Fruit fly (Drosophila melanogaster) whole organism, adult: ENCODE measurements around the gene Rca1.

Experiments
- CG11617 ChIP-seq: fragments of 200-800 bp; sonication (Bioruptor generic); optimal IDR thresholded peaks from 2 replicates; lab custom pipeline; 2017; ENCODE audit warnings: mild to moderate bottlenecking, missing biosample characterization, missing genetic modification reagents, missing genetic modification characterization
- CG12768 ChIP-seq: fragments of 200-800 bp; sonication (Bioruptor generic); optimal IDR thresholded peaks from 2 replicates; lab custom pipeline; 2017; ENCODE audit warnings: missing biosample characterization, missing genetic modification characterization, mild to moderate bottlenecking, moderate library complexity, missing genetic modification reagents
- CG14711 ChIP-seq: fragments of 200-800 bp; sonication (Bioruptor generic); optimal IDR thresholded peaks from 2 replicates; lab custom pipeline; 2018; ENCODE audit warnings: missing biosample characterization, mild to moderate bottlenecking, missing genetic modification characterization, moderate library complexity
- CG1620 ChIP-seq: fragments of 200-800 bp; sonication (Bioruptor generic); optimal IDR thresholded peaks from 2 replicates; lab custom pipeline; 2016; ENCODE audit warnings: missing biosample characterization, missing genetic modification characterization
- CG33017 ChIP-seq: fragments of 200-800 bp; sonication (Bioruptor generic); optimal IDR thresholded peaks from 2 replicates; lab custom pipeline; 2018; ENCODE audit warnings: missing biosample characterization, mild to moderate bottlenecking, missing genetic modification characterization, moderate library complexity
- CG5204 ChIP-seq: fragments of 200-800 bp; sonication (Bioruptor generic); optimal IDR thresholded peaks from 2 replicates; lab custom pipeline; 2016; ENCODE audit warnings: missing biosample characterization, missing genetic modification characterization
- CG7045 ChIP-seq: fragments of 200-800 bp; sonication (Bioruptor generic); optimal IDR thresholded peaks from 2 replicates; lab custom pipeline; 2017; ENCODE audit warnings: missing biosample characterization, mild to moderate bottlenecking, missing genetic modification characterization
- CG7101 ChIP-seq: fragments of 200-800 bp; sonication (Bioruptor generic); optimal IDR thresholded peaks from 2 replicates; lab custom pipeline; 2018; ENCODE audit warnings: missing biosample characterization, mild to moderate bottlenecking, missing genetic modification characterization, moderate library complexity
- Clk ChIP-seq: fragments of 200-800 bp; sonication (Bioruptor generic); optimal IDR thresholded peaks from 2 replicates; lab custom pipeline; 2017; ENCODE audit warnings: missing biosample characterization, missing genetic modification characterization
- Crg-1 ChIP-seq: fragments of 200-800 bp; sonication (Bioruptor generic); optimal IDR thresholded peaks from 2 replicates; lab custom pipeline; 2016; ENCODE audit warnings: missing biosample characterization, missing genetic modification characterization
- Hr96 ChIP-seq: fragments of 200-800 bp; sonication (Bioruptor generic); optimal IDR thresholded peaks from 2 replicates; lab custom pipeline; 2016; ENCODE audit warnings: missing biosample characterization, missing genetic modification characterization
- Mnt ChIP-seq: fragments of 200-800 bp; sonication (Bioruptor generic); optimal IDR thresholded peaks from 2 replicates; lab custom pipeline; 2016; ENCODE audit warnings: missing biosample characterization, mild to moderate bottlenecking, missing genetic modification characterization
- bab1 ChIP-seq: fragments of 200-800 bp; sonication (Bioruptor generic); optimal IDR thresholded peaks from 3 replicates; lab custom pipeline; 2019; ENCODE audit warnings: missing biosample characterization, mild to moderate bottlenecking, missing genetic modification characterization, moderate library complexity
- cic ChIP-seq: fragments of 200-800 bp; sonication (Bioruptor generic); optimal IDR thresholded peaks from 2 replicates; lab custom pipeline; 2017; ENCODE audit warnings: missing biosample characterization, mild to moderate bottlenecking, missing genetic modification characterization, moderate library complexity
- cnc ChIP-seq, 2 experiments: fragments of >200 bp; optimal IDR thresholded peaks; 2 replicates each; lab custom pipeline; 2017
- kay ChIP-seq: fragments of 200-800 bp; sonication (Bioruptor generic); peaks from one replicate; lab custom pipeline; 2016; ENCODE audit warnings: missing biosample characterization, missing genetic modification characterization, borderline replicate concordance
- ovo ChIP-seq: fragments of 200-800 bp; sonication (Bioruptor generic); optimal IDR thresholded peaks from 2 replicates; lab custom pipeline; 2016; ENCODE audit warnings: missing biosample characterization, missing genetic modification characterization
- pad ChIP-seq: fragments of 200-800 bp; sonication (Bioruptor generic); optimal IDR thresholded peaks from 3 replicates; lab custom pipeline; 2017; ENCODE audit warnings: missing biosample characterization, missing genetic modification characterization, mild to moderate bottlenecking, moderate library complexity, missing genetic modification reagents
- tj ChIP-seq: fragments of 200-800 bp; sonication (Bioruptor generic); optimal IDR thresholded peaks from 3 replicates; lab custom pipeline; 2017; ENCODE audit warnings: missing biosample characterization, mild to moderate bottlenecking, missing genetic modification characterization, moderate library complexity
- toe ChIP-seq: fragments of 200-800 bp; sonication (Bioruptor generic); optimal IDR thresholded peaks from 2 replicates; lab custom pipeline; 2016; ENCODE audit warnings: missing biosample characterization, missing genetic modification characterization

Gene Rca1

dm6 chr2L:6850963-6851362 is 1.2 kb upstream of the Rca1 start:
- TF ChIP-seq pad (GFP tag; lab: Kevin White, UChicago) (no peak), CG5204 (GFP tag; lab: Kevin White, UChicago) (no peak), CG12768 (GFP tag; lab: Kevin White, UChicago) (no peak), CG11617 (no peak), cnc (optimal IDR thresholded peaks at IDR 0.05; lab: Kevin White, UChicago) (no peak), Crg-1 (no peak), CG33017 (tag; lab: Kevin White, UChicago) (no peak), Mnt (GFP tag; lab: Kevin White, UChicago) (no peak), CG1620 (no peak)

DNA sequence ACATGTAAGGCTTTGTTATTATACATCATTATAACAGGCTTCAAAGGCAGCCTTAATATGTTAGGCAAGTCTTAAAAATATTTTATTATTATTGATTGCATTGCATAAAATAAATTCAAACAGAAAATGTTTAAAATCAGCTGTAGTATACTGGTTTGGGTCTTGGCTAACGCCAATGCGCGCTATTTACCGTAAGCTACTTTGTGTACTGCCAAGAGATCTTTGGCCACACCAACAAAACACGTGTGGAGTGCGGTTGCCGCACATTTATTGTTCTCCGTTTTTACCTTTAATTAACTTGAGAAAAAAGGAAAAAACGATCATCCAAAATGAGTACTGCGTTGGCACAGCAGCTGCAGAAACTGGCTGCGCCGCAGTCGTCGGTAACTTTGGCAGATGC is 1.8 kb downstream of the Rca1 start:
- peak; percentile 99 for TF ChIP-seq Mnt (GFP tag; lab: Kevin White, UChicago)
- no peak for TF ChIP-seq pad (GFP tag; lab: Kevin White, UChicago)
- peak; percentile 61 for TF ChIP-seq tj (GFP tag; lab: Kevin White, UChicago)
- TF ChIP-seq toe (GFP tag; lab: Kevin White, UChicago), result no peak
- TF ChIP-seq CG7101 (tag; lab: Kevin White, UChicago), result peak; percentile 6
- peak; percentile 19 for TF ChIP-seq bab1 (GFP tag; lab: Kevin White, UChicago)
- TF ChIP-seq CG5204 (GFP tag; lab: Kevin White, UChicago), result no peak
- TF ChIP-seq ovo (GFP tag; lab: Kevin White, UChicago), result peak; percentile 71

- TF ChIP-seq bab1 (GFP tag; lab: Kevin White, UChicago) (no peak), pad (GFP tag; lab: Kevin White, UChicago) (peak; percentile 27), CG7101 (tag; lab: Kevin White, UChicago) (peak; percentile 0), cic (GFP tag; lab: Kevin White, UChicago) (peak; percentile 67), CG12768 (GFP tag; lab: Kevin White, UChicago) (peak; percentile 26)
Measured at dm6 chr2L:6868178-6868867, 16.2 kb downstream of the Rca1 start.

DNA sequence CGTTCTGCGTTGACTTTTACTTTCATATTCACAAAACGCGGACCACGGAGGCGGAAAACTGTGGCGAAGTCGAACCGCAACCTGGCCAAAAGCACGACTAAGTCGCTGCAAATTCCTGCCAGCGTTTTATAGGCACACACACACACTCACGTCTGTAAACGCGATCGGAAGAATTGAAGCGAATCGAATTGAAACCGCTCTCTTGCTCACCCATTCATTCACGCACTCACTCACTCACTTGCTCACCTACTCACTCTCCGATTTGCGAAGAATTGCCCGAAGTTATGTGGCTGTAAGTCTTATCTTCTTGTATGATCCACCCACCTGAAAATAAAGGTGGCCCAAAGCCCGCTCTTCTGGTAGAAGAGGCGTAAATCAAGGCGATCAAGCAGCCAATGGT is 18.2 kb downstream of the Rca1 start, which contains the start of gene Nha1:
Gene Nha1 (minus strand): TSS at position 101 of the 400 bp plus-strand sequence.
- no peak for TF ChIP-seq pad (GFP tag; lab: Kevin White, UChicago)
- no peak for TF ChIP-seq Mnt (GFP tag; lab: Kevin White, UChicago)
- no peak for TF ChIP-seq Hr96 (GFP tag; lab: Kevin White, UChicago)
- no peak for TF ChIP-seq kay (GFP tag; lab: Kevin White, UChicago)
- no peak for TF ChIP-seq CG7101 (tag; lab: Kevin White, UChicago)
- TF ChIP-seq Crg-1, result no peak
- TF ChIP-seq CG14711, result no peak
- TF ChIP-seq CG7045, result no peak
- TF ChIP-seq cic (GFP tag; lab: Kevin White, UChicago), result no peak
- no peak for TF ChIP-seq toe (GFP tag; lab: Kevin White, UChicago)
- TF ChIP-seq CG12768 (GFP tag; lab: Kevin White, UChicago), result no peak
- TF ChIP-seq cnc (optimal IDR thresholded peaks at IDR 0.05; lab: Kevin White, UChicago), result no peak
- no peak for TF ChIP-seq CG1620
- TF ChIP-seq bab1 (GFP tag; lab: Kevin White, UChicago), result no peak
- no peak for TF ChIP-seq CG11617
- no peak for TF ChIP-seq CG5204 (GFP tag; lab: Kevin White, UChicago)
- no peak for TF ChIP-seq ovo (GFP tag; lab: Kevin White, UChicago)
- TF ChIP-seq Clk (GFP tag; lab: Kevin White, UChicago), result no peak
- no peak for TF ChIP-seq CG33017 (tag; lab: Kevin White, UChicago)

- TF ChIP-seq Mnt (GFP tag; lab: Kevin White, UChicago) (no peak), CG7045 (no peak), CG33017 (tag; lab: Kevin White, UChicago) (no peak), CG14711 (no peak), CG5204 (GFP tag; lab: Kevin White, UChicago) (no peak), bab1 (GFP tag; lab: Kevin White, UChicago) (no peak), tj (GFP tag; lab: Kevin White, UChicago) (no peak), toe (GFP tag; lab: Kevin White, UChicago) (no peak), pad (GFP tag; lab: Kevin White, UChicago) (no peak), cnc (optimal IDR thresholded peaks at IDR 0.05; lab: Kevin White, UChicago) (no peak), ovo (GFP tag; lab: Kevin White, UChicago) (no peak), CG11617 (no peak), Clk (GFP tag; lab: Kevin White, UChicago) (no peak), cic (GFP tag; lab: Kevin White, UChicago) (no peak), kay (GFP tag; lab: Kevin White, UChicago) (no peak), CG7101 (tag; lab: Kevin White, UChicago) (no peak)
Measured at dm6 chr2L:6870777-6871176, 18.7 kb downstream of the Rca1 start.

DNA sequence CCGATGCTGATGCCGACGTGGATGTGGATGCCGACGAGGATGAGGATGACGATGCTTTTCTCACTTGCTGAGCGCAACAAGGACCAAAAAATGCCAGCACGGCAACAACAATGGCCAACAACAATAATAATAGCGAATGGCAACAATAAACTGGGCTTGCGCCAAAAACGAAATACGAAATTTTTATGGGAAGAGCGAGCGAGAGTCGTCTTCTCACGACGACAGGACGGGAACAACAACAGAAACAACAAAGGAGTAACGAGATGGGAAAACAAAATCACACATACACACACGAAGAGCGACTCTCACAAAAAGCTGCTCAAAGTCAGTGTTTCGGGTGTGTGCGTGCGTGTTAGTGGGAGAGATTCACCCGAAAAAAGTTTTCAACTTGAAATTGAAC is 21.9 kb downstream of the Rca1 start:
- TF ChIP-seq tj (GFP tag; lab: Kevin White, UChicago), result no peak
